Worm (Caenorhabditis elegans) whole organism, L4 larva: ENCODE results near the gene gpx-4.

Experiments used
- F26F4.8 ChIP-seq: fragments of 200-800 bp; sonication (Bioruptor generic); conservative IDR thresholded peaks from 2 replicates; pipeline ENCODE4 v1.3.6; 2022; ENCODE audit warnings: missing genetic modification characterization, missing compliant biosample characterization
- F44E2.7 ChIP-seq: fragments of 200-800 bp; sonication (Bioruptor generic); IDR thresholded peaks from 2 replicates; pipeline ENCODE4 v2.1.2; 2022; ENCODE audit warnings: missing genetic modification characterization, missing compliant biosample characterization
- F49E8.2 ChIP-seq: sonication (generic microtip); optimal IDR thresholded peaks from 2 replicates; lab custom pipeline; 2016; ENCODE audit warnings: missing compliant biosample characterization, mild to moderate bottlenecking, missing genetic modification characterization, borderline replicate concordance
- R02D3.7 ChIP-seq: fragments of 150-350 bp; sonication (generic microtip); optimal IDR thresholded peaks from 3 replicates; lab custom pipeline; 2014; ENCODE audit warnings: missing biosample characterization, missing genetic modification characterization
- Y105C5A.15 ChIP-seq: fragments of 200-800 bp; sonication (Bioruptor generic); IDR thresholded peaks from 2 replicates; pipeline ENCODE4 v1.3.6; 2022; ENCODE audit warnings: missing genetic modification characterization, missing compliant biosample characterization
- Y48G9A.11 ChIP-seq: fragments of 200-800 bp; sonication (Bioruptor generic); IDR thresholded peaks from 2 replicates; pipeline ENCODE4 v1.3.6; 2022; ENCODE audit warnings: missing genetic modification reagents, missing genetic modification characterization, missing compliant biosample characterization
- Y5F2A.4 ChIP-seq: fragments of 200-800 bp; sonication (Bioruptor generic); optimal IDR thresholded peaks from 2 replicates; lab custom pipeline; 2018; ENCODE audit warnings: mild to moderate bottlenecking, missing genetic modification characterization, missing compliant biosample characterization
- ZK337.2 ChIP-seq: fragments of 200-800 bp; sonication (Bioruptor generic); IDR thresholded peaks from 2 replicates; pipeline ENCODE4 v1.3.6; 2022; ENCODE audit warnings: missing genetic modification reagents, missing genetic modification characterization, missing compliant biosample characterization
- aha-1 ChIP-seq: fragments of 150-350 bp; peaks from one replicate; lab custom pipeline; 2014; ENCODE audit warnings: missing biosample characterization, missing genetic modification characterization
- ceh-32 ChIP-seq: sonication (generic microtip); optimal IDR thresholded peaks from 2 replicates; lab custom pipeline; 2016; ENCODE audit warnings: mild to moderate bottlenecking, missing genetic modification characterization, missing compliant biosample characterization; ENCODE audit not compliant: poor library complexity
- ceh-44 ChIP-seq: fragments of 200-800 bp; sonication (Bioruptor generic); IDR thresholded peaks from 2 replicates; pipeline ENCODE4 v1.3.6; 2022; ENCODE audit warnings: missing genetic modification reagents, missing genetic modification characterization, missing compliant biosample characterization
- ceh-82 ChIP-seq: sonication (generic microtip); optimal IDR thresholded peaks from 2 replicates; lab custom pipeline; 2017; ENCODE audit warnings: missing biosample characterization, missing genetic modification characterization
- ctbp-1 ChIP-seq: fragments of 200-800 bp; sonication (Bioruptor generic); IDR thresholded peaks from 2 replicates; pipeline ENCODE4 v1.3.6; 2022; ENCODE audit warnings: missing genetic modification reagents, missing genetic modification characterization, missing compliant biosample characterization
- daf-12 ChIP-seq: fragments of 150-350 bp; optimal IDR thresholded peaks from 2 replicates; lab custom pipeline; 2014; ENCODE audit warnings: missing biosample characterization, missing genetic modification reagents, missing genetic modification characterization
- daf-8 ChIP-seq: fragments of 200-800 bp; sonication (Bioruptor generic); IDR thresholded peaks from 2 replicates; pipeline ENCODE4 v1.3.6; 2022; ENCODE audit warnings: missing genetic modification characterization, missing compliant biosample characterization
- dmd-6 ChIP-seq: fragments of 200-800 bp; sonication (Bioruptor generic); IDR thresholded peaks from 2 replicates; pipeline ENCODE4 v1.3.6; 2022; ENCODE audit warnings: missing genetic modification reagents, missing genetic modification characterization, missing compliant biosample characterization
- dmd-8 ChIP-seq: fragments of 200-800 bp; sonication (Bioruptor generic); IDR thresholded peaks from 2 replicates; pipeline ENCODE4 v1.3.6; 2022; ENCODE audit warnings: missing genetic modification characterization, missing compliant biosample characterization
- dmd-9 ChIP-seq: fragments of 200-800 bp; sonication (Bioruptor generic); IDR thresholded peaks from 2 replicates; pipeline ENCODE4 v1.3.6; 2022; ENCODE audit warnings: missing genetic modification reagents, missing genetic modification characterization, missing compliant biosample characterization
- dve-1 ChIP-seq: sonication (generic microtip); optimal IDR thresholded peaks from 2 replicates; lab custom pipeline; 2017; ENCODE audit warnings: antibody characterized with exemption, mild to moderate bottlenecking, missing genetic modification characterization, missing compliant biosample characterization; ENCODE audit not compliant: insufficient read depth
- egl-43 ChIP-seq: fragments of 200-800 bp; sonication (Bioruptor generic); IDR thresholded peaks from 2 replicates; pipeline ENCODE4 v1.3.6; 2022; ENCODE audit warnings: missing genetic modification reagents, missing genetic modification characterization, missing compliant biosample characterization
- hif-1 ChIP-seq, 2 experiments: sonication (generic microtip); optimal IDR thresholded peaks; 2 replicates each; lab custom pipeline; 2016 to 2017; ENCODE audit warnings: missing compliant biosample characterization in 2 of 2, missing genetic modification characterization in 2 of 2, missing genetic modification reagents in 2 of 2, missing genotype in 2 of 2, mild to moderate bottlenecking in 1 of 2
- hlh-30 ChIP-seq: sonication (generic microtip); optimal IDR thresholded peaks from 2 replicates; lab custom pipeline; 2017; ENCODE audit warnings: antibody characterized with exemption, mild to moderate bottlenecking, missing genetic modification characterization, missing compliant biosample characterization; ENCODE audit not compliant: insufficient read depth
- hmg-1.1 ChIP-seq: fragments of 200-800 bp; sonication (Bioruptor generic); IDR thresholded peaks from 2 replicates; pipeline ENCODE4 v1.3.6; 2022; ENCODE audit warnings: missing genetic modification reagents, missing genetic modification characterization, missing compliant biosample characterization
- lim-7 ChIP-seq: fragments of 200-800 bp; sonication (Bioruptor generic); IDR thresholded peaks from 2 replicates; pipeline ENCODE4 v1.3.6; 2022; ENCODE audit warnings: missing genetic modification characterization, missing compliant biosample characterization
- lin-13 ChIP-seq: fragments of 150-350 bp; optimal IDR thresholded peaks from 2 replicates; lab custom pipeline; 2014; ENCODE audit warnings: missing biosample characterization, missing genetic modification reagents, missing genetic modification characterization
- lir-3 ChIP-seq: sonication (generic microtip); optimal IDR thresholded peaks from 2 replicates; lab custom pipeline; 2016; ENCODE audit warnings: mild to moderate bottlenecking, missing genetic modification characterization, missing compliant biosample characterization
- lsy-2 ChIP-seq, 2 experiments: fragments of 150-350 bp in 1 of 2; sonication (generic microtip) in 1 of 2; optimal IDR thresholded peaks; 2 replicates each; lab custom pipeline; 2014 to 2017; ENCODE audit warnings: missing biosample characterization in 2 of 2, missing genetic modification characterization in 2 of 2
- madf-9 ChIP-seq: fragments of 200-800 bp; sonication (Bioruptor generic); conservative IDR thresholded peaks from 2 replicates; pipeline ENCODE4 v1.3.6; 2022; ENCODE audit warnings: missing genetic modification reagents, missing genetic modification characterization, missing compliant biosample characterization
- mdt-29 ChIP-seq: fragments of 200-800 bp; sonication (Bioruptor generic); IDR thresholded peaks from 2 replicates; pipeline ENCODE4 v1.3.6; 2022; ENCODE audit warnings: missing genetic modification reagents, missing genetic modification characterization, missing compliant biosample characterization
- mep-1 ChIP-seq: fragments of 150-350 bp; sonication (generic microtip); optimal IDR thresholded peaks from 3 replicates; lab custom pipeline; 2014; ENCODE audit warnings: missing biosample characterization, missing genetic modification characterization
- mes-2 ChIP-seq: sonication (generic microtip); optimal IDR thresholded peaks from 2 replicates; lab custom pipeline; 2016; ENCODE audit warnings: missing genotype, mild to moderate bottlenecking, missing genetic modification characterization, missing compliant biosample characterization; ENCODE audit not compliant: poor library complexity, severe bottlenecking
- mxl-3 ChIP-seq: fragments of 200-800 bp; sonication (Bioruptor generic); optimal IDR thresholded peaks from 2 replicates; lab custom pipeline; 2018; ENCODE audit warnings: mild to moderate bottlenecking, missing genetic modification characterization, missing compliant biosample characterization
- nhr-237 ChIP-seq: sonication (generic microtip); optimal IDR thresholded peaks from 2 replicates; lab custom pipeline; 2017; ENCODE audit warnings: missing biosample characterization, missing genetic modification characterization
- nhr-28 ChIP-seq: fragments of 150-350 bp; optimal IDR thresholded peaks from 2 replicates; lab custom pipeline; 2014; ENCODE audit warnings: missing biosample characterization, missing genetic modification characterization
- nhr-41 ChIP-seq: fragments of 200-800 bp; sonication (Bioruptor generic); IDR thresholded peaks from 2 replicates; pipeline ENCODE4 v1.3.6; 2022; ENCODE audit warnings: missing genetic modification reagents, missing genetic modification characterization, missing compliant biosample characterization
- nhr-48 ChIP-seq: sonication (generic microtip); optimal IDR thresholded peaks from 2 replicates; lab custom pipeline; 2016; ENCODE audit warnings: mild to moderate bottlenecking, missing genetic modification characterization, missing compliant biosample characterization
- nhr-76 ChIP-seq: fragments of 150-350 bp; optimal IDR thresholded peaks from 2 replicates; lab custom pipeline; 2014; ENCODE audit warnings: missing biosample characterization, missing genetic modification characterization
- php-3 ChIP-seq: fragments of 200-800 bp; sonication (Bioruptor generic); IDR thresholded peaks from 2 replicates; pipeline ENCODE4 v1.3.6; 2022; ENCODE audit warnings: missing genetic modification reagents, missing genetic modification characterization, missing compliant biosample characterization
- rbr-2 ChIP-seq: sonication (generic microtip); optimal IDR thresholded peaks from 2 replicates; lab custom pipeline; 2016; ENCODE audit warnings: missing genotype, missing genetic modification characterization, missing compliant biosample characterization
- saeg-2 ChIP-seq: fragments of 200-800 bp; sonication (Bioruptor generic); IDR thresholded peaks from 2 replicates; pipeline ENCODE4 v1.3.6; 2022; ENCODE audit warnings: missing genetic modification reagents, missing genetic modification characterization, missing compliant biosample characterization
- sdz-12 ChIP-seq: fragments of 200-800 bp; sonication (Bioruptor generic); optimal IDR thresholded peaks from 2 replicates; lab custom pipeline; 2018; ENCODE audit warnings: mild to moderate bottlenecking, missing genetic modification characterization, missing compliant biosample characterization
- set-16 ChIP-seq: fragments of 200-800 bp; sonication (Bioruptor generic); IDR thresholded peaks from 2 replicates; pipeline ENCODE4 v1.3.6; 2022; ENCODE audit warnings: missing genetic modification reagents, missing genetic modification characterization, missing compliant biosample characterization
- skn-1 ChIP-seq: fragments of 150-350 bp; optimal IDR thresholded peaks from 2 replicates; lab custom pipeline; 2014; ENCODE audit warnings: missing biosample characterization, missing genetic modification characterization
- snpc-1.2 ChIP-seq: fragments of 200-800 bp; sonication (Bioruptor generic); IDR thresholded peaks from 2 replicates; pipeline ENCODE4 v1.3.6; 2022; ENCODE audit warnings: missing genetic modification reagents, missing genetic modification characterization, missing compliant biosample characterization
- spr-1 ChIP-seq: sonication (generic microtip); optimal IDR thresholded peaks from 2 replicates; lab custom pipeline; 2016; ENCODE audit warnings: mild to moderate bottlenecking, missing genetic modification characterization, missing compliant biosample characterization
- vab-7 ChIP-seq: fragments of 200-800 bp; sonication (Bioruptor generic); IDR thresholded peaks from 2 replicates; pipeline ENCODE4 v1.3.6; 2022; ENCODE audit warnings: missing genetic modification reagents, missing genetic modification characterization, missing compliant biosample characterization
- zag-1 ChIP-seq: fragments of 150-350 bp; optimal IDR thresholded peaks from 2 replicates; lab custom pipeline; 2014; ENCODE audit warnings: missing biosample characterization, missing genetic modification characterization

Gene gpx-4

ce11 chrIV:2709590-2710201, 34.9 kb upstream of the gpx-4 start (continued):
- TF ChIP-seq hif-1 (tag; optimal IDR thresholded peaks at IDR 0.05; lab: Kevin White, UChicago) (no peak), set-16 (GFP tag; lab: Robert Waterston, UW) (no peak), aha-1 (tag; lab: Kevin White, UChicago) (peak; percentile 23), zag-1 (tag; lab: Kevin White, UChicago) (no peak), dmd-9 (GFP tag; lab: Robert Waterston, UW) (0 out of 2 replicates have a peak, but pooled peaks have one; percentile 23), daf-8 (GFP tag; lab: Robert Waterston, UW) (no peak), skn-1 (tag; lab: Kevin White, UChicago) (no peak), lim-7 (GFP tag; lab: Robert Waterston, UW) (peak; percentile 62), ceh-44 (no peak), R02D3.7 (tag; lab: Kevin White, UChicago) (no peak), ctbp-1 (GFP tag; lab: Robert Waterston, UW) (no peak), F44E2.7 (no peak), ceh-82 (no peak), egl-43 (GFP tag; lab: Robert Waterston, UW) (no peak), mep-1 (tag; lab: Kevin White, UChicago) (peak; percentile 92), lsy-2 (tag; optimal IDR thresholded peaks at IDR 0.05; lab: Kevin White, UChicago) (peak in 1 of 2 experiments; percentile 74), lir-3 (no peak), mxl-3 (GFP tag; lab: Kevin White, UChicago) (no peak), rbr-2 (no peak), nhr-76 (no peak), dmd-6 (GFP tag; lab: Robert Waterston, UW) (no peak), nhr-28 (no peak), lin-13 (GFP tag; lab: Kevin White, UChicago) (no peak), F49E8.2 (tag; lab: Kevin White, UChicago) (no peak), ceh-32 (tag; lab: Kevin White, UChicago) (no peak), nhr-41 (GFP tag; lab: Robert Waterston, UW) (0 out of 2 replicates have a peak, but pooled peaks have one; percentile 46), spr-1 (tag; lab: Kevin White, UChicago) (no peak)

DNA sequence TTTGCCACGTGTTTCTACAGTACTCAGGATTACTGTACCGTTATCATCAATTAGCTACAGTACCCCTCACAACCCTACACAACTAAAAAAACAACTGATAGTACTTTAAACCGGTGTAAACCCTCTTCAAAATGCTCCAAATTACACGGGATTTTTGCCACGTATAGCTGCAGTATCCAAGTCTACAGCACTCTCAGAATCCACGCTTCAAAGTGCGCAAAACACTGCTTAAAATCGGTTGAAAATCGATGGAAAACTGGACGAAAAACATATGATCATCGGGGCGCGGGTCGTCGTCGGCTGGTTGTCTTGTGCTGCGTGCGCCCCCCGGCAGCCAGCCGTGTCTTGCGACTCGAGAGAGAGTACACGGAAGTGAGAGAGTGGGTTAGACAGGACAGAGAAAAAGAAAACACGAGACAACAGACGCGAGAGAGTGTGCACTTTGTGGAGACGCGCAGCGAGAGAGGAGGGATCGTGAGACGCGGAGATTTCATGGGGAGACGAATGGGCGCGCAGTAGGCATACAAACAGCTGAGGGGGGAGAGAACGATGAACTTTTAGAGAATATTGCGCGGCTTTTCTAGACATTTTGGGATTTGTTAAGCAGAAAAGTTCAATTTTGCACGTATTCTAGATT, 33.6 kb upstream of the gpx-4 start:
- TF ChIP-seq madf-9 (GFP tag; lab: Robert Waterston, UW) (no peak), mes-2 (tag; lab: Kevin White, UChicago) (peak; percentile 79), snpc-1.2 (GFP tag; lab: Robert Waterston, UW) (no peak), egl-43 (GFP tag; lab: Robert Waterston, UW) (peak; percentile 78), ceh-44 (0 out of 2 replicates have a peak, but pooled peaks have one; percentile 44), hlh-30 (tag; lab: Kevin White, UChicago) (peak; percentile 100), nhr-237 (no peak), F26F4.8 (GFP tag; lab: Robert Waterston, UW) (no peak), php-3 (GFP tag; lab: Robert Waterston, UW) (peak; percentile 54; the same call in 1 of the 2 replicates), hif-1 (tag; optimal IDR thresholded peaks at IDR 0.05; lab: Kevin White, UChicago) (peak; percentile 72 to 99), spr-1 (tag; lab: Kevin White, UChicago) (peak; percentile 83), Y105C5A.15 (GFP tag; lab: Robert Waterston, UW) (no peak), daf-12 (tag; lab: Kevin White, UChicago) (no peak), hmg-1.1 (GFP tag; lab: Robert Waterston, UW) (peak; percentile 96), mdt-29 (GFP tag; lab: Robert Waterston, UW) (no peak), dmd-8 (no peak), dve-1 (tag; lab: Kevin White, UChicago) (peak; percentile 87), Y48G9A.11 (GFP tag; lab: Robert Waterston, UW) (peak; percentile 53; the same call in 1 of the 2 replicates), Y5F2A.4 (GFP tag; lab: Kevin White, UChicago) (no peak), R02D3.7 (tag; lab: Kevin White, UChicago) (no peak), ZK337.2 (peak; percentile 52; the same call in 1 of the 2 replicates), ceh-82 (no peak), sdz-12 (no peak), saeg-2 (no peak), dmd-6 (GFP tag; lab: Robert Waterston, UW) (peak; percentile 78), vab-7 (GFP tag; lab: Robert Waterston, UW) (peak; percentile 40; the same call in 1 of the 2 replicates), nhr-48 (tag; lab: Kevin White, UChicago) (peak; percentile 51)
